Fruit fly (Drosophila melanogaster) whole organism, embryonic: ENCODE measurements around the gene zfh2.

Experiments
- Awh ChIP-seq: fragments of 200-800 bp; sonication (Bioruptor generic); IDR thresholded peaks from 2 replicates; pipeline ENCODE4, ENCODE4 v1.3.6; 2022; ENCODE audit warnings: missing biosample characterization, missing genetic modification characterization
- Bdp1 ChIP-seq: fragments of 200-800 bp; sonication (Bioruptor generic); optimal IDR thresholded peaks from 3 replicates; lab custom pipeline; 2016; ENCODE audit warnings: missing biosample characterization, missing genetic modification characterization
- CG10366 ChIP-seq: fragments of 200-800 bp; sonication (Bioruptor generic); IDR thresholded peaks from 2 replicates; pipeline ENCODE4 v1.3.6; 2022; ENCODE audit warnings: missing biosample characterization, missing genetic modification characterization
- CG11504 ChIP-seq: fragments of 200-800 bp; sonication (Bioruptor generic); optimal IDR thresholded peaks from 3 replicates; lab custom pipeline; 2019; ENCODE audit warnings: missing biosample characterization, mild to moderate bottlenecking, missing genetic modification characterization, moderate library complexity
- CG12219 ChIP-seq: fragments of 200-800 bp; sonication (Bioruptor generic); optimal IDR thresholded peaks from 3 replicates; lab custom pipeline; 2018; ENCODE audit warnings: missing biosample characterization, mild to moderate bottlenecking, missing genetic modification characterization
- CG13123 ChIP-seq: fragments of 200-800 bp; sonication (Bioruptor generic); optimal IDR thresholded peaks from 2 replicates; lab custom pipeline; 2016; ENCODE audit warnings: missing biosample characterization, missing genetic modification characterization
- CG14441 ChIP-seq: fragments of 200-800 bp; sonication (Bioruptor generic); IDR thresholded peaks from 2 replicates; pipeline ENCODE4 v1.3.6; 2022; ENCODE audit warnings: missing biosample characterization, missing genetic modification characterization
- CG14860 ChIP-seq: fragments of 200-800 bp; sonication (Bioruptor generic); IDR thresholded peaks from 3 replicates; pipeline ENCODE4 v1.3.6; 2022; ENCODE audit warnings: missing biosample characterization, missing genetic modification characterization; ENCODE audit not compliant: partially characterized antibody
- CG15696 ChIP-seq: fragments of 200-800 bp; sonication (Bioruptor generic); optimal IDR thresholded peaks from 2 replicates; lab custom pipeline; 2019; ENCODE audit warnings: missing biosample characterization, mild to moderate bottlenecking, missing genetic modification characterization, moderate library complexity
- CG1647 ChIP-seq: fragments of 200-800 bp; sonication (Bioruptor generic); optimal IDR thresholded peaks from 3 replicates; lab custom pipeline; 2016; ENCODE audit warnings: missing biosample characterization, missing genetic modification characterization
- CG2120 ChIP-seq: fragments of 200-800 bp; sonication (Bioruptor generic); optimal IDR thresholded peaks from 3 replicates; lab custom pipeline; 2016; ENCODE audit warnings: missing biosample characterization, missing genetic modification characterization
- CG33213 ChIP-seq: fragments of 200-800 bp; sonication (Bioruptor generic); optimal IDR thresholded peaks from 3 replicates; lab custom pipeline; 2016; ENCODE audit warnings: missing biosample characterization, missing genetic modification characterization
- CG4328 ChIP-seq: fragments of 200-800 bp; sonication (Bioruptor generic); optimal IDR thresholded peaks from 3 replicates; lab custom pipeline; 2017; ENCODE audit warnings: missing biosample characterization, missing genetic modification reagents, missing genetic modification characterization
- CG4424 ChIP-seq: fragments of 200-800 bp; sonication (Bioruptor generic); optimal IDR thresholded peaks from 3 replicates; lab custom pipeline; 2016; ENCODE audit warnings: missing biosample characterization, missing genetic modification characterization
- CG6254 ChIP-seq: fragments of 200-800 bp; sonication (Bioruptor generic); optimal IDR thresholded peaks from 3 replicates; lab custom pipeline; 2017; ENCODE audit warnings: mild to moderate bottlenecking, missing biosample characterization, missing genetic modification reagents, missing genetic modification characterization
- CG6272 ChIP-seq: fragments of 200-800 bp; sonication (Bioruptor generic); IDR thresholded peaks from 2 replicates; pipeline ENCODE4 v1.3.6; 2022; ENCODE audit warnings: missing biosample characterization, missing genetic modification characterization
- CG6813 ChIP-seq: fragments of 200-800 bp; sonication (Bioruptor generic); optimal IDR thresholded peaks from 2 replicates; lab custom pipeline; 2017; ENCODE audit warnings: missing biosample characterization, missing genetic modification characterization, mild to moderate bottlenecking, moderate library complexity, missing genetic modification reagents
- CG7357 ChIP-seq: fragments of 200-800 bp; sonication (Bioruptor generic); IDR thresholded peaks from 3 replicates; pipeline ENCODE4 v1.3.6; 2022; ENCODE audit warnings: missing biosample characterization, missing genetic modification characterization
- CG8290 ChIP-seq, 3 experiments: fragments of 200-800 bp; sonication (Bioruptor generic); optimal IDR thresholded peaks; 2 replicates each; lab custom pipeline; 2016 to 2019; ENCODE audit warnings: missing biosample characterization in 3 of 3, missing genetic modification characterization in 3 of 3, mild to moderate bottlenecking in 2 of 3, moderate library complexity in 1 of 3
- CG9437 ChIP-seq: fragments of 200-800 bp; sonication (Bioruptor generic); optimal IDR thresholded peaks from 2 replicates; lab custom pipeline; 2018; ENCODE audit warnings: missing biosample characterization, mild to moderate bottlenecking, missing genetic modification characterization
- Deaf1 ChIP-seq: fragments of 200-800 bp; optimal IDR thresholded peaks from 3 replicates; lab custom pipeline; 2019; ENCODE audit warnings: missing biosample characterization, mild to moderate bottlenecking, missing genetic modification characterization, moderate library complexity
- Dref ChIP-seq: fragments of 200-800 bp; sonication (Bioruptor generic); IDR thresholded peaks from 2 replicates; pipeline ENCODE4 v1.3.6; 2022; ENCODE audit warnings: missing biosample characterization, missing genetic modification characterization
- ERR ChIP-seq: fragments of 200-800 bp; sonication (Bioruptor generic); optimal IDR thresholded peaks from 2 replicates; lab custom pipeline; 2016; ENCODE audit warnings: missing biosample characterization, missing genetic modification characterization
- Ets97D ChIP-seq: fragments of 200-800 bp; sonication (Bioruptor generic); optimal IDR thresholded peaks from 3 replicates; lab custom pipeline; 2016; ENCODE audit warnings: missing biosample characterization, missing genetic modification characterization
- Fer1 ChIP-seq: fragments of 200-800 bp; sonication (Bioruptor generic); optimal IDR thresholded peaks from 2 replicates; lab custom pipeline; 2017; ENCODE audit warnings: missing biosample characterization, mild to moderate bottlenecking, missing genetic modification characterization
- Hand ChIP-seq: fragments of 200-800 bp; sonication (Bioruptor generic); optimal IDR thresholded peaks from 2 replicates; lab custom pipeline; 2017; ENCODE audit warnings: mild to moderate bottlenecking, missing biosample characterization, missing genetic modification reagents, missing genetic modification characterization
- Jarid2 ChIP-seq: fragments of 200-800 bp; sonication (Bioruptor generic); optimal IDR thresholded peaks from 3 replicates; lab custom pipeline; 2017; ENCODE audit warnings: mild to moderate bottlenecking, missing biosample characterization, missing genetic modification reagents, missing genetic modification characterization
- NC2β ChIP-seq: fragments of 200-800 bp; sonication (Bioruptor generic); optimal IDR thresholded peaks from 2 replicates; lab custom pipeline; 2016; ENCODE audit warnings: missing biosample characterization, missing genetic modification characterization
- Nf-YA ChIP-seq: fragments of 200-800 bp; sonication (Bioruptor generic); IDR thresholded peaks from 2 replicates; pipeline ENCODE4 v1.3.6; 2022; ENCODE audit warnings: missing biosample characterization, missing genetic modification characterization
- Sin3A ChIP-seq: fragments of >200 bp; optimal IDR thresholded peaks from 2 replicates; lab custom pipeline; 2018
- Sox100B ChIP-seq: fragments of 200-800 bp; sonication (Bioruptor generic); optimal IDR thresholded peaks from 3 replicates; lab custom pipeline; 2018; ENCODE audit warnings: missing biosample characterization, mild to moderate bottlenecking, missing genetic modification characterization
- Sry-δ ChIP-seq: fragments of 200-800 bp; sonication (Bioruptor generic); optimal IDR thresholded peaks from 2 replicates; lab custom pipeline; 2016; ENCODE audit warnings: missing biosample characterization, missing genetic modification characterization
- aop ChIP-seq: fragments of 200-800 bp; sonication (Bioruptor generic); IDR thresholded peaks from 2 replicates; pipeline ENCODE4 v1.3.6; 2022; ENCODE audit warnings: missing biosample characterization, missing genetic modification characterization
- ase ChIP-seq: fragments of 200-800 bp; sonication (Bioruptor generic); IDR thresholded peaks from 3 replicates; pipeline ENCODE4 v1.3.6; 2022; ENCODE audit warnings: missing biosample characterization, missing genetic modification characterization
- cad ChIP-seq: fragments of >200 bp; optimal IDR thresholded peaks from 2 replicates; lab custom pipeline; 2017; ENCODE audit warnings: missing biosample characterization, missing genetic modification characterization
- cas ChIP-seq: fragments of 200-800 bp; sonication (Bioruptor generic); IDR thresholded peaks from 2 replicates; pipeline ENCODE4 v1.3.6; 2022; ENCODE audit warnings: missing biosample characterization, missing genetic modification characterization
- ci ChIP-seq: fragments of 200-800 bp; sonication (Bioruptor generic); IDR thresholded peaks from 3 replicates; pipeline ENCODE4 v1.3.6; 2022; ENCODE audit warnings: missing biosample characterization, missing genetic modification characterization
- exex ChIP-seq: fragments of 200-800 bp; sonication (Bioruptor generic); optimal IDR thresholded peaks from 4 replicates; lab custom pipeline; 2018; ENCODE audit warnings: missing biosample characterization, mild to moderate bottlenecking, missing genetic modification characterization, moderate library complexity
- gfzf ChIP-seq: fragments of 200-800 bp; sonication (Bioruptor generic); optimal IDR thresholded peaks from 2 replicates; lab custom pipeline; 2016; ENCODE audit warnings: missing biosample characterization, mild to moderate bottlenecking, missing genetic modification characterization, moderate library complexity
- ham ChIP-seq: fragments of 200-800 bp; sonication (Bioruptor generic); IDR thresholded peaks from 2 replicates; pipeline ENCODE4 v1.3.6; 2022; ENCODE audit warnings: missing biosample characterization, missing genetic modification characterization
- nerfin-1 ChIP-seq: fragments of 200-800 bp; sonication (Bioruptor generic); optimal IDR thresholded peaks from 3 replicates; lab custom pipeline; 2019; ENCODE audit warnings: missing biosample characterization, mild to moderate bottlenecking, missing genetic modification characterization, moderate library complexity
- oc ChIP-seq: fragments of 200-800 bp; sonication (Bioruptor generic); optimal IDR thresholded peaks from 2 replicates; lab custom pipeline; 2018; ENCODE audit warnings: missing biosample characterization, mild to moderate bottlenecking, missing genetic modification characterization, moderate library complexity
- odd ChIP-seq: fragments of 200-800 bp; sonication (Bioruptor generic); optimal IDR thresholded peaks from 2 replicates; lab custom pipeline; 2017; ENCODE audit warnings: missing biosample characterization, mild to moderate bottlenecking, missing genetic modification characterization
- pfk ChIP-seq: fragments of 200-800 bp; sonication (Bioruptor generic); optimal IDR thresholded peaks from 2 replicates; lab custom pipeline; 2018; ENCODE audit warnings: missing biosample characterization, mild to moderate bottlenecking, missing genetic modification characterization, moderate library complexity
- pros ChIP-seq: fragments of 200-800 bp; sonication (Bioruptor generic); optimal IDR thresholded peaks from 3 replicates; lab custom pipeline; 2019; ENCODE audit warnings: missing biosample characterization, mild to moderate bottlenecking, missing genetic modification characterization, moderate library complexity
- sc ChIP-seq, 3 experiments: fragments of >200 bp in 2 of 3; fragments of 200-800 bp in 1 of 3; sonication (Bioruptor generic) in 1 of 3; optimal IDR thresholded peaks; 2 replicates in 2 of 3; 3 replicates in 1 of 3; lab custom pipeline; 2017; ENCODE audit warnings: mild to moderate bottlenecking in 1 of 3, missing biosample characterization in 1 of 3, missing genetic modification characterization in 1 of 3, missing genetic modification reagents in 1 of 3
- scrt ChIP-seq: fragments of 200-800 bp; sonication (Bioruptor generic); optimal IDR thresholded peaks from 2 replicates; lab custom pipeline; 2018; ENCODE audit warnings: missing biosample characterization, mild to moderate bottlenecking, missing genetic modification characterization, moderate library complexity
- sqz ChIP-seq: fragments of 200-800 bp; sonication (Bioruptor generic); optimal IDR thresholded peaks from 3 replicates; lab custom pipeline; 2018; ENCODE audit warnings: missing biosample characterization, mild to moderate bottlenecking, missing genetic modification characterization
- ssp ChIP-seq: fragments of 200-800 bp; sonication (Bioruptor generic); IDR thresholded peaks from 2 replicates; pipeline ENCODE4 v1.3.6; 2022; ENCODE audit warnings: missing biosample characterization, missing genetic modification characterization
- unpg ChIP-seq: fragments of 200-800 bp; sonication (Bioruptor generic); optimal IDR thresholded peaks from 3 replicates; lab custom pipeline; 2018; ENCODE audit warnings: missing biosample characterization, mild to moderate bottlenecking, missing genetic modification characterization, moderate library complexity
- vvl ChIP-seq: fragments of 200-800 bp; sonication (Bioruptor generic); IDR thresholded peaks from 2 replicates; pipeline ENCODE4 v1.3.6; 2022; ENCODE audit warnings: missing biosample characterization, missing genetic modification characterization

The zfh2 gene

dm6 chr4:501479-501993, at the start of gene zfh2 (continued):
- TF ChIP-seq CG9437 (GFP tag; lab: Kevin White, UChicago), result peak; percentile 85
- TF ChIP-seq Sox100B, result no peak
- no peak for TF ChIP-seq Ets97D
- peak; percentile 28 for TF ChIP-seq unpg (GFP tag; lab: Kevin White, UChicago)
- peak; percentile 49 for TF ChIP-seq exex
- TF ChIP-seq sqz (GFP tag; lab: Kevin White, UChicago), result peak; percentile 96
- no peak for TF ChIP-seq odd (GFP tag; lab: Kevin White, UChicago)
- TF ChIP-seq pfk (GFP tag; lab: Kevin White, UChicago), result peak; percentile 53
- TF ChIP-seq CG10366 (GFP tag; lab: Robert Waterston, UW), result no peak
- TF ChIP-seq cas (GFP tag; lab: Robert Waterston, UW), result no peak
- peak; percentile 68 for TF ChIP-seq cad (GFP tag; lab: Kevin White, UChicago)
- no peak for TF ChIP-seq CG7357
- TF ChIP-seq ci (GFP tag; lab: Robert Waterston, UW), result peak; percentile 69; the same call in 2 of the 3 replicates
- no peak for TF ChIP-seq Dref (GFP tag; lab: Robert Waterston, UW)
- TF ChIP-seq pros, result peak; percentile 99
- peak; percentile 54 for TF ChIP-seq oc (tag; lab: Kevin White, UChicago)
- peak; percentile 16 for TF ChIP-seq Hand (GFP tag; lab: Kevin White, UChicago)
- TF ChIP-seq Jarid2 (GFP tag; lab: Kevin White, UChicago), result peak; percentile 95
- no peak for TF ChIP-seq gfzf (GFP tag; lab: Kevin White, UChicago)
- no peak for TF ChIP-seq ham (GFP tag; lab: Robert Waterston, UW)
- TF ChIP-seq NC2β (GFP tag; lab: Kevin White, UChicago), result no peak
- peak; percentile 47 for TF ChIP-seq nerfin-1 (tag; lab: Kevin White, UChicago)
- TF ChIP-seq ERR (GFP tag; lab: Kevin White, UChicago), result no peak
- TF ChIP-seq Sry-δ (GFP tag; lab: Kevin White, UChicago), result no peak
- no peak for TF ChIP-seq CG8290 (GFP tag; optimal IDR thresholded peaks at IDR 0.05; lab: Kevin White, UChicago)
- TF ChIP-seq CG8290 (tag; optimal IDR thresholded peaks at IDR 0.05; lab: Kevin White, UChicago), result no peak
- no peak for TF ChIP-seq scrt (GFP tag; lab: Kevin White, UChicago)
- TF ChIP-seq CG11504 (tag; lab: Kevin White, UChicago), result peak; percentile 5
- no peak for TF ChIP-seq Sin3A (lab: Kevin White, UChicago)
- TF ChIP-seq CG12219 (GFP tag; lab: Kevin White, UChicago), result peak; percentile 11
- no peak for TF ChIP-seq CG6813
- TF ChIP-seq Bdp1 (GFP tag; lab: Kevin White, UChicago), result no peak
- TF ChIP-seq CG14860, result no peak
- TF ChIP-seq Nf-YA, result no peak
- peak; percentile 30 for TF ChIP-seq Fer1 (GFP tag; lab: Kevin White, UChicago)
- TF ChIP-seq CG14441, result no peak
- TF ChIP-seq ssp (GFP tag; lab: Robert Waterston, UW), result no peak
- TF ChIP-seq ase (GFP tag; lab: Robert Waterston, UW), result no peak
- peak; percentile 91 for TF ChIP-seq Deaf1 (tag; lab: Kevin White, UChicago)
- TF ChIP-seq CG33213 (GFP tag; lab: Kevin White, UChicago), result no peak
- TF ChIP-seq CG4424 (GFP tag; lab: Kevin White, UChicago), result no peak
- TF ChIP-seq CG2120, result no peak
- TF ChIP-seq CG4328, result no peak
- peak; percentile 52; the same call in 1 of the 2 replicates for TF ChIP-seq Awh (GFP tag; lab: Robert Waterston, UW)
- TF ChIP-seq sc (optimal IDR thresholded peaks at IDR 0.05; lab: Kevin White, UChicago), result no peak
- TF ChIP-seq sc (GFP tag; optimal IDR thresholded peaks at IDR 0.05; lab: Kevin White, UChicago), result no peak
- no peak for TF ChIP-seq CG1647 (GFP tag; lab: Kevin White, UChicago)
- no peak for TF ChIP-seq CG13123
- TF ChIP-seq vvl (GFP tag; lab: Robert Waterston, UW), result peak; percentile 54
- TF ChIP-seq CG15696 (tag; lab: Kevin White, UChicago), result no peak
- no peak for TF ChIP-seq CG6272 (GFP tag; lab: Robert Waterston, UW)
- TF ChIP-seq aop (GFP tag; lab: Robert Waterston, UW), result no peak
- no peak for TF ChIP-seq CG6254 (GFP tag; lab: Kevin White, UChicago)
